Worm (Caenorhabditis elegans): ENCODE data around the gene atfs-1.

DNA sequence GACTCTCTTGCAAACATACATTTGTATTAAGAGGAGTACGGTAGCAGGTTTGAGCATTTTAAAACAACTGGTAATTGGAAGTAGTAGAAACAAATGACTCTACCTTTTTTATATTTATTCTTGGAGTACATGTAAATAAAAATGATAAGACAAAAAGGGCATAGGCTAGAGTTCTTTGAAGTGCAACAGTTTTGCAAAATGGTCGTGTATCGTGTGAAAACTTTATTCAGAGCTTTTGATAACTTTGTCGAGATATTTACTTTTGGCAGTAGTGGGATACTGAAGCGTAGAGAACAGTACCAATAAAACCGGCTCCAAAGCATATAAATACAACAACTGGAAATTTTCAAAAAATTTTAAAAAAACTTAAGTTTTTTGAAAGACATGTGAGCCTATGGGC lies 26.8 kb upstream of the atfs-1 start, which contains the start of gene cest-1.1:
- TF ChIP-seq him-1 (tag; optimal IDR thresholded peaks at IDR 0.05) (no peak), dao-5 (tag; optimal IDR thresholded peaks at IDR 0.05) (no peak)
